Worm (Caenorhabditis elegans): Measurements from ENCODE around the gene bus-8B.

- TF ChIP-seq madf-6 (GFP tag; IDR thresholded peaks at IDR 0.05), result no peak
- no peak for TF ChIP-seq mes-4 (tag; optimal IDR thresholded peaks at IDR 0.05)
- no peak for TF ChIP-seq ekl-4 (GFP tag; IDR thresholded peaks at IDR 0.05)
- no peak for TF ChIP-seq unc-62 (GFP tag; optimal IDR thresholded peaks at IDR 0.05)
- no peak for TF ChIP-seq Y95B8A.8 (GFP tag; IDR thresholded peaks at IDR 0.05)
- TF ChIP-seq xnd-1 (tag; optimal IDR thresholded peaks at IDR 0.05), result no peak
- TF ChIP-seq nfya-1 (tag; optimal IDR thresholded peaks at IDR 0.05; ENCODE audit: borderline replicate concordance, insufficient read depth), result no peak
- no peak for TF ChIP-seq gei-17 (GFP tag; optimal IDR thresholded peaks at IDR 0.05)
- no peak for TF ChIP-seq snpc-4 (GFP tag; optimal IDR thresholded peaks at IDR 0.05)
- no peak for TF ChIP-seq snpc-4 (tag; optimal IDR thresholded peaks at IDR 0.05)
Measured at ce11 chrX:5479300-5479811, 13.8 kb upstream of the bus-8B start, which contains the start of gene dlg-1.

Data from whole organism, young adult.